Worm (Caenorhabditis elegans) whole organism, L4 larva: Measurements from ENCODE around the gene lips-17.
A peak's percentile ranks its signal among the peaks of the same experiment; 100 is the strongest.

Source experiments
- F10B5.3 ChIP-seq: sonication (generic microtip); optimal IDR thresholded peaks from 2 replicates; lab custom pipeline; 2016; ENCODE audit warnings: mild to moderate bottlenecking, missing genetic modification characterization, missing compliant biosample characterization
- F37D6.2 ChIP-seq: sonication (generic microtip); optimal IDR thresholded peaks from 2 replicates; lab custom pipeline; 2016; ENCODE audit warnings: mild to moderate bottlenecking, missing genetic modification characterization, missing compliant biosample characterization
- F49E8.2 ChIP-seq: sonication (generic microtip); optimal IDR thresholded peaks from 2 replicates; lab custom pipeline; 2016; ENCODE audit warnings: missing compliant biosample characterization, mild to moderate bottlenecking, missing genetic modification characterization, borderline replicate concordance
- T26A8.4 ChIP-seq: fragments of 200-800 bp; sonication (Bioruptor generic); IDR thresholded peaks from 2 replicates; pipeline ENCODE4 v1.3.6; 2022; ENCODE audit warnings: missing genetic modification characterization, missing compliant biosample characterization
- Y75B8A.6 ChIP-seq: fragments of 200-800 bp; sonication (Bioruptor generic); IDR thresholded peaks from 2 replicates; pipeline ENCODE4 v1.3.6; 2022; ENCODE audit warnings: missing genetic modification reagents, missing genetic modification characterization, missing compliant biosample characterization
- ZK546.5 ChIP-seq, 2 experiments: sonication (generic microtip); optimal IDR thresholded peaks; 2 replicates each; lab custom pipeline; 2017; ENCODE audit warnings: missing biosample characterization in 2 of 2, missing genetic modification characterization in 2 of 2
- aha-1 ChIP-seq: fragments of 150-350 bp; peaks from one replicate; lab custom pipeline; 2014; ENCODE audit warnings: missing biosample characterization, missing genetic modification characterization
- ama-1 ChIP-seq: fragments of 150-350 bp; optimal IDR thresholded peaks from 2 replicates; lab custom pipeline; 2014; ENCODE audit warnings: inconsistent platforms, mixed read lengths
- arid-1 ChIP-seq: fragments of 200-800 bp; sonication (Bioruptor generic); conservative IDR thresholded peaks from 2 replicates; pipeline ENCODE4 v1.3.6; 2022; ENCODE audit warnings: missing genetic modification reagents, missing genetic modification characterization, missing compliant biosample characterization
- attf-4 ChIP-seq: sonication (generic microtip); optimal IDR thresholded peaks from 3 replicates; lab custom pipeline; 2017; ENCODE audit warnings: missing biosample characterization, missing genetic modification characterization
- ceh-82 ChIP-seq: sonication (generic microtip); optimal IDR thresholded peaks from 2 replicates; lab custom pipeline; 2017; ENCODE audit warnings: missing biosample characterization, missing genetic modification characterization
- ces-1 ChIP-seq: fragments of 150-350 bp; sonication (generic microtip); optimal IDR thresholded peaks from 4 replicates; lab custom pipeline; 2014; ENCODE audit warnings: missing biosample characterization, missing genetic modification reagents, missing genetic modification characterization
- daf-12 ChIP-seq: fragments of 150-350 bp; optimal IDR thresholded peaks from 2 replicates; lab custom pipeline; 2014; ENCODE audit warnings: missing biosample characterization, missing genetic modification reagents, missing genetic modification characterization
- dpl-1 ChIP-seq: fragments of 150-350 bp; optimal IDR thresholded peaks from 2 replicates; lab custom pipeline; 2014; ENCODE audit warnings: missing biosample characterization, missing genetic modification reagents, missing genetic modification characterization
- fkh-10 ChIP-seq: fragments of 150-350 bp; optimal IDR thresholded peaks from 2 replicates; lab custom pipeline; 2014; ENCODE audit warnings: missing biosample characterization, missing genetic modification reagents, missing genetic modification characterization
- fos-1 ChIP-seq: fragments of 150-350 bp; optimal IDR thresholded peaks from 2 replicates; lab custom pipeline; 2014; ENCODE audit warnings: missing biosample characterization, missing genetic modification characterization
- gei-8 ChIP-seq: fragments of 200-800 bp; sonication (Bioruptor generic); optimal IDR thresholded peaks from 2 replicates; lab custom pipeline; 2018; ENCODE audit warnings: mild to moderate bottlenecking, missing genetic modification characterization, missing compliant biosample characterization
- hlh-11 ChIP-seq: fragments of 200-800 bp; sonication (Bioruptor generic); optimal IDR thresholded peaks from 2 replicates; lab custom pipeline; 2018; ENCODE audit warnings: mild to moderate bottlenecking, missing genetic modification characterization, missing compliant biosample characterization
- hlh-30 ChIP-seq: sonication (generic microtip); optimal IDR thresholded peaks from 2 replicates; lab custom pipeline; 2017; ENCODE audit warnings: antibody characterized with exemption, mild to moderate bottlenecking, missing genetic modification characterization, missing compliant biosample characterization; ENCODE audit not compliant: insufficient read depth
- lin-13 ChIP-seq: fragments of 150-350 bp; optimal IDR thresholded peaks from 2 replicates; lab custom pipeline; 2014; ENCODE audit warnings: missing biosample characterization, missing genetic modification reagents, missing genetic modification characterization
- lir-3 ChIP-seq: sonication (generic microtip); optimal IDR thresholded peaks from 2 replicates; lab custom pipeline; 2016; ENCODE audit warnings: mild to moderate bottlenecking, missing genetic modification characterization, missing compliant biosample characterization
- mep-1 ChIP-seq: fragments of 150-350 bp; sonication (generic microtip); optimal IDR thresholded peaks from 3 replicates; lab custom pipeline; 2014; ENCODE audit warnings: missing biosample characterization, missing genetic modification characterization
- mes-2 ChIP-seq: sonication (generic microtip); optimal IDR thresholded peaks from 2 replicates; lab custom pipeline; 2016; ENCODE audit warnings: missing genotype, mild to moderate bottlenecking, missing genetic modification characterization, missing compliant biosample characterization; ENCODE audit not compliant: poor library complexity, severe bottlenecking
- mxl-3 ChIP-seq: fragments of 200-800 bp; sonication (Bioruptor generic); optimal IDR thresholded peaks from 2 replicates; lab custom pipeline; 2018; ENCODE audit warnings: mild to moderate bottlenecking, missing genetic modification characterization, missing compliant biosample characterization
- nhr-10 ChIP-seq: fragments of 150-350 bp; optimal IDR thresholded peaks from 2 replicates; lab custom pipeline; 2014; ENCODE audit warnings: missing biosample characterization, missing genetic modification characterization
- nhr-25 ChIP-seq: sonication (generic microtip); optimal IDR thresholded peaks from 2 replicates; lab custom pipeline; 2017; ENCODE audit warnings: missing genetic modification characterization, mild to moderate bottlenecking, missing compliant biosample characterization, antibody characterized with exemption, moderate library complexity, borderline replicate concordance; ENCODE audit not compliant: insufficient read depth
- nhr-28 ChIP-seq: fragments of 150-350 bp; optimal IDR thresholded peaks from 2 replicates; lab custom pipeline; 2014; ENCODE audit warnings: missing biosample characterization, missing genetic modification characterization
- nhr-41 ChIP-seq: fragments of 200-800 bp; sonication (Bioruptor generic); IDR thresholded peaks from 2 replicates; pipeline ENCODE4 v1.3.6; 2022; ENCODE audit warnings: missing genetic modification reagents, missing genetic modification characterization, missing compliant biosample characterization
- nhr-77 ChIP-seq: fragments of 150-350 bp; optimal IDR thresholded peaks from 2 replicates; lab custom pipeline; 2014; ENCODE audit warnings: missing biosample characterization, missing genetic modification characterization
- pqm-1 ChIP-seq: sonication (generic microtip); optimal IDR thresholded peaks from 2 replicates; lab custom pipeline; 2017; ENCODE audit warnings: missing biosample characterization, missing genetic modification characterization
- set-16 ChIP-seq: fragments of 200-800 bp; sonication (Bioruptor generic); IDR thresholded peaks from 2 replicates; pipeline ENCODE4 v1.3.6; 2022; ENCODE audit warnings: missing genetic modification reagents, missing genetic modification characterization, missing compliant biosample characterization
- spr-1 ChIP-seq: sonication (generic microtip); optimal IDR thresholded peaks from 2 replicates; lab custom pipeline; 2016; ENCODE audit warnings: mild to moderate bottlenecking, missing genetic modification characterization, missing compliant biosample characterization
- tra-1 ChIP-seq: fragments of 200-800 bp; sonication (Bioruptor generic); IDR thresholded peaks from 2 replicates; pipeline ENCODE4 v1.3.6; 2022; ENCODE audit warnings: missing genetic modification reagents, missing genetic modification characterization, missing compliant biosample characterization
- unc-39 ChIP-seq: sonication (generic microtip); optimal IDR thresholded peaks from 2 replicates; lab custom pipeline; 2017; ENCODE audit warnings: missing biosample characterization, missing genetic modification characterization
- zag-1 ChIP-seq: fragments of 150-350 bp; optimal IDR thresholded peaks from 2 replicates; lab custom pipeline; 2014; ENCODE audit warnings: missing biosample characterization, missing genetic modification characterization
- zfp-2 ChIP-seq: sonication (generic microtip); optimal IDR thresholded peaks from 2 replicates; lab custom pipeline; 2016; ENCODE audit warnings: mild to moderate bottlenecking, missing genetic modification characterization, missing compliant biosample characterization
- zip-11 ChIP-seq: fragments of 200-800 bp; sonication (Bioruptor generic); IDR thresholded peaks from 2 replicates; pipeline ENCODE4 v1.3.6; 2022; ENCODE audit warnings: missing genetic modification characterization, missing compliant biosample characterization
- ztf-11 ChIP-seq: fragments of 150-350 bp; optimal IDR thresholded peaks from 2 replicates; lab custom pipeline; 2014; ENCODE audit warnings: missing biosample characterization, missing genetic modification characterization

The lips-17 gene

ce11 chrII:7593227-7593626 lies 14.8 kb upstream of the lips-17 start (continued):
- TF ChIP-seq F10B5.3 (tag; lab: Kevin White, UChicago) (no peak), gei-8 (GFP tag; lab: Kevin White, UChicago) (no peak), Y75B8A.6 (GFP tag; lab: Robert Waterston, UW) (no peak), nhr-10 (no peak), nhr-28 (tag; lab: Kevin White, UChicago) (no peak), mes-2 (tag; lab: Kevin White, UChicago) (peak; percentile 3)

- TF ChIP-seq ces-1 (GFP tag; lab: Kevin White, UChicago) (peak; percentile 67), fkh-10 (peak; percentile 61), ztf-11 (no peak)
These were observed 13.8 kb upstream of the lips-17 start for ce11 chrII:7594262-7594661.

- TF ChIP-seq mep-1 (tag; lab: Kevin White, UChicago): no peak
These were observed 13.2 kb upstream of the lips-17 start, which contains the start of gene syd-1 for ce11 chrII:7594812-7595211. Gene syd-1 (minus strand): TSS chrII:7594912.

ce11 chrII:7598702-7599314 lies 9.2 kb upstream of the lips-17 start, which contains the start of gene pgam-5:
Gene pgam-5 (minus strand): TSS chrII:7598752.
- TF ChIP-seq dpl-1 (GFP tag; lab: Kevin White, UChicago): peak; percentile 30
- peak; percentile 40 for TF ChIP-seq mes-2 (tag; lab: Kevin White, UChicago)
- no peak for TF ChIP-seq zfp-2 (tag; lab: Kevin White, UChicago)

ce11 chrII:7599357-7599756 lies 8.7 kb upstream of the lips-17 start, which contains the start of gene npp-21:
Gene npp-21 (plus strand): TSS chrII:7599657.
- TF ChIP-seq F37D6.2 (no peak), zag-1 (tag; lab: Kevin White, UChicago) (no peak), zip-11 (GFP tag; lab: Robert Waterston, UW) (no peak), spr-1 (tag; lab: Kevin White, UChicago) (no peak), F49E8.2 (tag; lab: Kevin White, UChicago) (no peak), tra-1 (GFP tag; lab: Robert Waterston, UW) (no peak), mxl-3 (GFP tag; lab: Kevin White, UChicago) (no peak)

- TF ChIP-seq aha-1 (peak; percentile 24), hlh-11 (tag; lab: Kevin White, UChicago) (peak; percentile 10), attf-4 (tag; lab: Kevin White, UChicago) (no peak), nhr-25 (no peak)
- TF ChIP-seq, all 104 proteins: peak for 2
These were observed 2.7 kb upstream of the lips-17 start, which contains the start of gene osm-8 for ce11 chrII:7605306-7605705. Gene osm-8 (minus strand): TSS chrII:7605406.

ce11 chrII:7613241-7613782 lies 5.3 kb downstream of the lips-17 start, which contains the start of the genes oig-4 and R07G3.7:
Gene oig-4 (plus strand): TSS chrII:7613541.
Gene R07G3.7 (minus strand): TSS chrII:7613732.
- TF ChIP-seq nhr-77 (tag; lab: Kevin White, UChicago) (no peak), arid-1 (GFP tag; lab: Robert Waterston, UW) (no peak), T26A8.4 (GFP tag; lab: Robert Waterston, UW) (no peak), ama-1 (lab: Kevin White, UChicago) (no peak), pqm-1 (no peak), lin-13 (GFP tag; lab: Kevin White, UChicago) (no peak), ceh-82 (tag; lab: Kevin White, UChicago) (no peak), nhr-41 (GFP tag; lab: Robert Waterston, UW) (no peak), fos-1 (tag; lab: Kevin White, UChicago) (no peak), nhr-25 (no peak), unc-39 (no peak), ZK546.5 (tag; optimal IDR thresholded peaks at IDR 0.05; lab: Kevin White, UChicago) (no peak), hlh-30 (tag; lab: Kevin White, UChicago) (no peak), mep-1 (tag; lab: Kevin White, UChicago) (no peak), set-16 (no peak), lir-3 (tag; lab: Kevin White, UChicago) (no peak), aha-1 (no peak), daf-12 (tag; lab: Kevin White, UChicago) (no peak)
